Worm (Caenorhabditis elegans) whole organism, early embryonic: Measurements from ENCODE around the gene fbxc-51.

Source experiments
- B0310.2 ChIP-seq: sonication (generic microtip); optimal IDR thresholded peaks from 2 replicates; lab custom pipeline; 2016; ENCODE audit warnings: mild to moderate bottlenecking, missing genetic modification characterization, missing compliant biosample characterization
- aly-1 ChIP-seq: sonication (generic microtip); optimal IDR thresholded peaks from 2 replicates; lab custom pipeline; 2016; ENCODE audit warnings: missing genetic modification characterization, missing compliant biosample characterization
- ama-1 ChIP-seq: fragments of 150-350 bp; optimal IDR thresholded peaks from 2 replicates; lab custom pipeline; 2014
- ceh-13 ChIP-seq: fragments of 200-800 bp; sonication (Bioruptor generic); optimal IDR thresholded peaks from 2 replicates; lab custom pipeline; 2018; ENCODE audit warnings: mild to moderate bottlenecking, missing genetic modification characterization, missing compliant biosample characterization
- ceh-36 ChIP-seq: sonication (generic microtip); optimal IDR thresholded peaks from 2 replicates; lab custom pipeline; 2016; ENCODE audit warnings: missing genetic modification characterization, inconsistent platforms, missing compliant biosample characterization
- ets-7 ChIP-seq: sonication (generic microtip); optimal IDR thresholded peaks from 2 replicates; lab custom pipeline; 2016; ENCODE audit warnings: missing genotype, missing genetic modification characterization, missing compliant biosample characterization
- flt-1 ChIP-seq: fragments of 200-800 bp; sonication (Bioruptor generic); IDR thresholded peaks from 2 replicates; pipeline ENCODE4 v1.3.6; 2022; ENCODE audit warnings: missing genetic modification characterization, missing compliant biosample characterization
- hmbx-1 ChIP-seq: sonication (generic microtip); optimal IDR thresholded peaks from 2 replicates; lab custom pipeline; 2016; ENCODE audit warnings: mild to moderate bottlenecking, missing genetic modification characterization, missing compliant biosample characterization
- hmg-4 ChIP-seq: fragments of 200-800 bp; sonication (Bioruptor generic); optimal IDR thresholded peaks from 2 replicates; lab custom pipeline; 2018; ENCODE audit warnings: mild to moderate bottlenecking, missing genetic modification characterization, missing compliant biosample characterization
- hnd-1 ChIP-seq: sonication (generic microtip); optimal IDR thresholded peaks from 2 replicates; lab custom pipeline; 2016; ENCODE audit warnings: missing genetic modification characterization, missing compliant biosample characterization
- pes-1 ChIP-seq: fragments of 200-800 bp; sonication (Bioruptor generic); IDR thresholded peaks from 2 replicates; pipeline ENCODE4 v1.3.6; 2022; ENCODE audit warnings: missing genetic modification reagents, missing genetic modification characterization, missing compliant biosample characterization
- scrt-1 ChIP-seq: fragments of 200-800 bp; sonication (Bioruptor generic); IDR thresholded peaks from 2 replicates; pipeline ENCODE4 v1.3.6; 2022; ENCODE audit warnings: missing genetic modification characterization, missing compliant biosample characterization
- tbx-11 ChIP-seq: fragments of 200-800 bp; sonication (Bioruptor generic); IDR thresholded peaks from 2 replicates; pipeline ENCODE4 v1.3.6; 2022; ENCODE audit warnings: missing genetic modification characterization, missing compliant biosample characterization
- tra-4 ChIP-seq: sonication (generic microtip); optimal IDR thresholded peaks from 2 replicates; lab custom pipeline; 2017; ENCODE audit warnings: missing genetic modification characterization, missing compliant biosample characterization

- TF ChIP-seq hmg-4 (no peak), ceh-36 (tag; lab: Kevin White, UChicago) (no peak), ama-1 (no peak), scrt-1 (GFP tag; lab: Robert Waterston, UW) (no peak), flt-1 (GFP tag; lab: Robert Waterston, UW) (no peak), ets-7 (tag; lab: Kevin White, UChicago) (no peak), hmbx-1 (tag; lab: Kevin White, UChicago) (no peak), pes-1 (GFP tag; lab: Robert Waterston, UW) (no peak), tra-4 (tag; lab: Kevin White, UChicago) (no peak), aly-1 (tag; lab: Kevin White, UChicago) (no peak), hnd-1 (tag; lab: Kevin White, UChicago) (no peak), ceh-13 (GFP tag; lab: Kevin White, UChicago) (no peak), B0310.2 (tag; lab: Kevin White, UChicago) (no peak), tbx-11 (no peak)
These were observed 7.1 kb downstream of the fbxc-51 start for ce11 chrII:875739-876138.
